Worm (Caenorhabditis elegans): ENCODE data around the gene math-6.

Gene math-6

ce11 chrII:1886379-1886778, 1.8 kb upstream of the math-6 start, which contains the start of gene math-7:
Gene math-7, minus strand, starts transcription at chrII:1886479.
- no peak for TF ChIP-seq tbp1 (GFP tag; optimal IDR thresholded peaks at IDR 0.05)
- no peak for TF ChIP-seq Y79H2A.3 (GFP tag; conservative IDR thresholded peaks at IDR 0.05)
- no peak for TF ChIP-seq F49E8.2 (tag; optimal IDR thresholded peaks at IDR 0.05; ENCODE audit: insufficient read depth)
- no peak for TF ChIP-seq dpff-1 (tag; optimal IDR thresholded peaks at IDR 0.05)
- no peak for TF ChIP-seq madf-3 (GFP tag; IDR thresholded peaks at IDR 0.05)
- TF ChIP-seq ceh-100 (GFP tag; IDR thresholded peaks at IDR 0.05), result no peak
- no peak for TF ChIP-seq tbx-9 (tag; optimal IDR thresholded peaks at IDR 0.05; ENCODE audit: borderline replicate concordance)
- no peak for TF ChIP-seq madf-6 (GFP tag; IDR thresholded peaks at IDR 0.05)
- TF ChIP-seq unc-62 (GFP tag; optimal IDR thresholded peaks at IDR 0.05), result no peak
- TF ChIP-seq F57A8.1 (GFP tag; optimal IDR thresholded peaks at IDR 0.05), result no peak
- TF ChIP-seq egl-44 (GFP tag; IDR thresholded peaks at IDR 0.05), result no peak
- no peak for TF ChIP-seq cebp-2 (GFP tag; IDR thresholded peaks at IDR 0.05)
- no peak for TF ChIP-seq mes-4 (tag; optimal IDR thresholded peaks at IDR 0.05)
- TF ChIP-seq F37B4.10 (GFP tag; IDR thresholded peaks at IDR 0.05), result no peak
- no peak for TF ChIP-seq lag-1 (GFP tag; IDR thresholded peaks at IDR 0.05)
- TF ChIP-seq akir-1 (GFP tag; optimal IDR thresholded peaks at IDR 0.05), result no peak
- no peak for TF ChIP-seq nfyb-1 (GFP tag; IDR thresholded peaks at IDR 0.05)
- TF ChIP-seq F52B5.7 (tag; optimal IDR thresholded peaks at IDR 0.05), result no peak
- TF ChIP-seq fkh-3 (tag; optimal IDR thresholded peaks at IDR 0.05), result no peak

- TF ChIP-seq C17E4.6 (GFP tag; IDR thresholded peaks at IDR 0.05) (no peak), ceh-27 (GFP tag; optimal IDR thresholded peaks at IDR 0.05) (no peak), ama-1 (optimal IDR thresholded peaks at IDR 0.05) (no peak), ama-1 (GFP tag; optimal IDR thresholded peaks at IDR 0.05) (no peak), attf-6 (GFP tag; IDR thresholded peaks at IDR 0.05) (no peak), mel-28 (tag; optimal IDR thresholded peaks at IDR 0.05; ENCODE audit: borderline replicate concordance) (no peak), F10E7.11 (tag; optimal IDR thresholded peaks at IDR 0.05) (no peak), ets-4 (GFP tag; optimal IDR thresholded peaks at IDR 0.05) (no peak), F23B12.7 (tag; optimal IDR thresholded peaks at IDR 0.05; ENCODE audit: insufficient read depth) (no peak), atf-7 (tag; optimal IDR thresholded peaks at IDR 0.05) (no peak), egl-18 (GFP tag; IDR thresholded peaks at IDR 0.05) (no peak), madf-8 (GFP tag; conservative IDR thresholded peaks at IDR 0.05) (no peak)
These were observed 1.8 kb downstream of the math-6 start, which contains the start of gene math-5 for ce11 chrII:1882705-1883104. Gene math-5, minus strand, starts transcription at chrII:1882805.

- TF ChIP-seq xnd-1 (tag; optimal IDR thresholded peaks at IDR 0.05) (no peak), ztf-6 (GFP tag; IDR thresholded peaks at IDR 0.05) (no peak), atf-7 (tag; optimal IDR thresholded peaks at IDR 0.05) (no peak), Y53G8AR.9 (GFP tag; conservative IDR thresholded peaks at IDR 0.05) (no peak), lin-26 (GFP tag; IDR thresholded peaks at IDR 0.05) (no peak), ztf-28 (GFP tag; IDR thresholded peaks at IDR 0.05) (no peak), aptf-3 (GFP tag; IDR thresholded peaks at IDR 0.05) (no peak)
These were observed 5.9 kb downstream of the math-6 start, which contains the start of gene math-16 for ce11 chrII:1878663-1879062. Gene math-16, minus strand, starts transcription at chrII:1878763.

ce11 chrII:1875658-1876057, 8.9 kb downstream of the math-6 start, which contains the start of gene math-13:
Gene math-13, plus strand, starts transcription at chrII:1875958.
- TF ChIP-seq F22D6.2 (tag; optimal IDR thresholded peaks at IDR 0.05) (no peak), pha-4 (tag; optimal IDR thresholded peaks at IDR 0.05) (no peak), K12H6.12 (tag; optimal IDR thresholded peaks at IDR 0.05) (no peak), T26A5.8 (tag; optimal IDR thresholded peaks at IDR 0.05) (no peak), ets-4 (GFP tag; optimal IDR thresholded peaks at IDR 0.05) (no peak), sdz-38 (tag; optimal IDR thresholded peaks at IDR 0.05) (no peak), T07F8.4 (tag; optimal IDR thresholded peaks at IDR 0.05) (no peak), madf-3 (GFP tag; IDR thresholded peaks at IDR 0.05) (no peak), lin-54 (GFP tag; optimal IDR thresholded peaks at IDR 0.05) (no peak), mel-28 (tag; optimal IDR thresholded peaks at IDR 0.05; ENCODE audit: borderline replicate concordance) (no peak), B0336.3 (GFP tag; IDR thresholded peaks at IDR 0.05) (no peak), hmg-20 (GFP tag; IDR thresholded peaks at IDR 0.05) (no peak), chd-7 (tag; optimal IDR thresholded peaks at IDR 0.05) (no peak), hmg-1.2 (GFP tag; IDR thresholded peaks at IDR 0.05) (no peak)
